Fruit fly (Drosophila melanogaster) whole organism, prepupa: ENCODE measurements around the gene Tsp74F.

ENCODE experiments used
- CG10631 ChIP-seq: fragments of 200-800 bp; sonication (Bioruptor generic); optimal IDR thresholded peaks from 2 replicates; lab custom pipeline; 2016; ENCODE audit warnings: missing biosample characterization, missing genetic modification characterization
- CG10669 ChIP-seq: fragments of 200-800 bp; sonication (Bioruptor generic); optimal IDR thresholded peaks from 3 replicates; lab custom pipeline; 2018; ENCODE audit warnings: missing biosample characterization, mild to moderate bottlenecking, missing genetic modification characterization, moderate library complexity
- CG11902 ChIP-seq: fragments of 200-800 bp; sonication (Bioruptor generic); optimal IDR thresholded peaks from 3 replicates; lab custom pipeline; 2016; ENCODE audit warnings: missing biosample characterization, missing genetic modification characterization
- CG15336 ChIP-seq: fragments of 200-800 bp; sonication (Bioruptor generic); IDR thresholded peaks from 2 replicates; pipeline ENCODE4 v1.3.6; 2022; ENCODE audit warnings: missing biosample characterization, missing genetic modification characterization
- CG1621 ChIP-seq: fragments of 200-800 bp; sonication (Bioruptor generic); optimal IDR thresholded peaks from 3 replicates; lab custom pipeline; 2018; ENCODE audit warnings: missing biosample characterization, mild to moderate bottlenecking, missing genetic modification characterization
- CG16779 ChIP-seq: fragments of 200-800 bp; sonication (Bioruptor generic); optimal IDR thresholded peaks from 3 replicates; lab custom pipeline; 2017; ENCODE audit warnings: missing biosample characterization, mild to moderate bottlenecking, missing genetic modification characterization
- CG32006 ChIP-seq: fragments of 200-800 bp; sonication (Bioruptor generic); optimal IDR thresholded peaks from 3 replicates; lab custom pipeline; 2017; ENCODE audit warnings: missing biosample characterization, mild to moderate bottlenecking, missing genetic modification characterization
- CG34406 ChIP-seq: fragments of 200-800 bp; sonication (Bioruptor generic); optimal IDR thresholded peaks from 3 replicates; lab custom pipeline; 2016; ENCODE audit warnings: missing biosample characterization, missing genetic modification characterization
- CG3919 ChIP-seq: fragments of 200-800 bp; sonication (Bioruptor generic); optimal IDR thresholded peaks from 3 replicates; lab custom pipeline; 2016; ENCODE audit warnings: missing biosample characterization, missing genetic modification characterization
- CG6163 ChIP-seq: fragments of 200-800 bp; sonication (Bioruptor generic); IDR thresholded peaks from 3 replicates; pipeline ENCODE4 v1.3.6; 2022; ENCODE audit warnings: missing biosample characterization, missing genetic modification characterization
- CG6792 ChIP-seq: fragments of 200-800 bp; sonication (Bioruptor generic); optimal IDR thresholded peaks from 3 replicates; lab custom pipeline; 2016; ENCODE audit warnings: missing biosample characterization, missing genetic modification characterization
- CG6854 ChIP-seq: fragments of 200-800 bp; sonication (Bioruptor generic); optimal IDR thresholded peaks from 2 replicates; lab custom pipeline; 2017; ENCODE audit warnings: missing biosample characterization, mild to moderate bottlenecking, missing genetic modification characterization
- CG7368 ChIP-seq: fragments of 200-800 bp; sonication (Bioruptor generic); optimal IDR thresholded peaks from 3 replicates; lab custom pipeline; 2016; ENCODE audit warnings: missing biosample characterization, missing genetic modification characterization
- CG8119 ChIP-seq: fragments of 200-800 bp; sonication (Bioruptor generic); IDR thresholded peaks from 3 replicates; pipeline ENCODE4 v1.3.6; 2022; ENCODE audit warnings: missing biosample characterization, missing genetic modification characterization
- CG8319 ChIP-seq: fragments of 200-800 bp; sonication (Bioruptor generic); optimal IDR thresholded peaks from 3 replicates; lab custom pipeline; 2016; ENCODE audit warnings: missing biosample characterization, missing genetic modification characterization
- CG9139 ChIP-seq: fragments of 200-800 bp; sonication (Bioruptor generic); optimal IDR thresholded peaks from 3 replicates; lab custom pipeline; 2017; ENCODE audit warnings: missing biosample characterization, mild to moderate bottlenecking, missing genetic modification characterization
- Eip75B ChIP-seq: fragments of 200-800 bp; sonication (Bioruptor generic); optimal IDR thresholded peaks from 3 replicates; lab custom pipeline; 2016; ENCODE audit warnings: missing biosample characterization, missing genetic modification characterization
- Eip78C ChIP-seq: fragments of 200-800 bp; sonication (Bioruptor generic); peaks from one replicate; lab custom pipeline; 2016; ENCODE audit warnings: missing biosample characterization, missing genetic modification characterization
- Eip93F ChIP-seq: fragments of 200-800 bp; sonication (Bioruptor generic); optimal IDR thresholded peaks from 2 replicates; lab custom pipeline; 2016; ENCODE audit warnings: missing biosample characterization, mild to moderate bottlenecking, missing genetic modification characterization
- Hr38 ChIP-seq: sonication (Bioruptor generic); optimal IDR thresholded peaks from 2 replicates; lab custom pipeline; 2016; ENCODE audit warnings: missing biosample characterization, missing genetic modification characterization
- Hr4 ChIP-seq: fragments of 200-800 bp; sonication (Bioruptor generic); optimal IDR thresholded peaks from 3 replicates; lab custom pipeline; 2016; ENCODE audit warnings: missing biosample characterization, missing genetic modification characterization
- Met ChIP-seq: fragments of 200-800 bp; sonication (Bioruptor generic); optimal IDR thresholded peaks from 3 replicates; lab custom pipeline; 2016; ENCODE audit warnings: missing biosample characterization, missing genetic modification characterization
- Sox102F ChIP-seq: fragments of 200-800 bp; sonication (Bioruptor generic); optimal IDR thresholded peaks from 2 replicates; lab custom pipeline; 2016; ENCODE audit warnings: missing biosample characterization, mild to moderate bottlenecking, missing genetic modification characterization
- Sox14 ChIP-seq: fragments of 200-800 bp; sonication (Bioruptor generic); optimal IDR thresholded peaks from 3 replicates; lab custom pipeline; 2016; ENCODE audit warnings: missing biosample characterization, missing genetic modification characterization
- achi ChIP-seq: fragments of 200-800 bp; sonication (Bioruptor generic); optimal IDR thresholded peaks from 3 replicates; lab custom pipeline; 2016; ENCODE audit warnings: missing biosample characterization, missing genetic modification characterization
- dac ChIP-seq: fragments of 200-800 bp; sonication (Bioruptor generic); optimal IDR thresholded peaks from 2 replicates; lab custom pipeline; 2017; ENCODE audit warnings: missing biosample characterization, mild to moderate bottlenecking, missing genetic modification characterization
- dsx ChIP-seq: fragments of 200-800 bp; optimal IDR thresholded peaks from 3 replicates; lab custom pipeline; 2019; ENCODE audit warnings: missing biosample characterization, mild to moderate bottlenecking, missing genetic modification characterization, moderate library complexity; ENCODE audit not compliant: poor library complexity, severe bottlenecking
- eg ChIP-seq: fragments of 200-800 bp; sonication (Bioruptor generic); IDR thresholded peaks from 3 replicates; pipeline ENCODE4 v1.3.6; 2022; ENCODE audit warnings: missing biosample characterization, missing genetic modification characterization
- fkh ChIP-seq: fragments of 200-800 bp; sonication (Bioruptor generic); optimal IDR thresholded peaks from 3 replicates; lab custom pipeline; 2017; ENCODE audit warnings: missing biosample characterization, mild to moderate bottlenecking, missing genetic modification characterization, moderate library complexity
- net ChIP-seq: fragments of 200-800 bp; sonication (Bioruptor generic); optimal IDR thresholded peaks from 3 replicates; lab custom pipeline; 2016; ENCODE audit warnings: missing biosample characterization, missing genetic modification characterization
- salr ChIP-seq, 2 experiments: fragments of 200-800 bp; sonication (Bioruptor generic); optimal IDR thresholded peaks; 3 replicates each; lab custom pipeline; 2016 to 2018; ENCODE audit warnings: missing biosample characterization in 2 of 2, missing genetic modification characterization in 2 of 2, mild to moderate bottlenecking in 1 of 2
- ss ChIP-seq, 2 experiments: fragments of 200-800 bp; sonication (Bioruptor generic); optimal IDR thresholded peaks; 2 replicates in 1 of 2; 3 replicates in 1 of 2; lab custom pipeline; 2017 to 2018; ENCODE audit warnings: mild to moderate bottlenecking in 2 of 2, missing biosample characterization in 2 of 2, missing genetic modification characterization in 2 of 2, moderate library complexity in 1 of 2
- vri ChIP-seq: fragments of 200-800 bp; sonication (Bioruptor generic); optimal IDR thresholded peaks from 3 replicates; lab custom pipeline; 2016; ENCODE audit warnings: missing biosample characterization, mild to moderate bottlenecking, missing genetic modification characterization

Tsp74F gene

DNA sequence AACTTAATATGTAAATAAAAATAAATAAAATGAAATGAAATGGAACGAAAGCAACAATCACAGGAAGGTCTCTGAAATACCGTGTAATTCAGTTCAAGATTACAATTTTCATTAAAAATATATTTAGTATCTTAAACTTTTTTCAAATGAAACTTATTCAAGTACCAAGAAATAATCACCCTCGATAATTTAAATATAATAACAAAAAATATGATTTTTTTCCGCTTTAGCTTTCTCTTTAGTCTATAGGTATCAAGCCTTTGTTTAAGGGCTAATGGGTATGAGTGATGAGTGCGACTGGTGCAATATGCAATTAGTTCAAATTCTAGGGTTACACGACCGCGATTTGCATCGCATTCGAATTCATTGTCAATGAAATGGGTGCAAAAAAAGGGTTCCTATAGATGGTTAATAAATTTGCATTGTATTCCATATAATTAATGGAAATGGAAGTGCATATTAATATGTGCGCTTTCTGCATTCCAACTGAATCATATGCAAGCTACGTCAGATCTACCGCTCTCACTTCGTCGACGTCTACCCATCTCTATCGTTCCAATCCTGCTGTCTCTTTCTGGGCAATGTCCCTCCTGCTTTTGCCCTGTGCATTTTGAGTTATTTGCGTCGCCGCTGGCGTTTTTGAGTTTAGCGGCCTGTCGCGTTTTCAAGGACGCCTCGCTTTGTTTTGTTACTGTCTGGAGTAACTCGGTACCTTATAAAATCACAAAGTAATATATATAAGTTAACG lies 22.2 kb upstream of the Tsp74F start (continued):
- TF ChIP-seq Met (GFP tag; lab: Kevin White, UChicago), result peak; percentile 1
- no peak for TF ChIP-seq CG34406 (GFP tag; lab: Kevin White, UChicago)
- no peak for TF ChIP-seq Sox102F
- TF ChIP-seq achi (GFP tag; lab: Kevin White, UChicago), result no peak
- no peak for TF ChIP-seq CG3919 (GFP tag; lab: Kevin White, UChicago)
- no peak for TF ChIP-seq CG8119
- no peak for TF ChIP-seq Eip75B
- TF ChIP-seq CG10669 (GFP tag; lab: Kevin White, UChicago), result no peak
- peak; percentile 1 for TF ChIP-seq Hr4 (GFP tag; lab: Kevin White, UChicago)
- TF ChIP-seq CG1621 (tag; lab: Kevin White, UChicago), result no peak
- TF ChIP-seq fkh (GFP tag; lab: Kevin White, UChicago), result no peak
- TF ChIP-seq vri (GFP tag; lab: Kevin White, UChicago), result peak; percentile 8
- no peak for TF ChIP-seq dsx (GFP tag; lab: Kevin White, UChicago)
- TF ChIP-seq CG8319 (GFP tag; lab: Kevin White, UChicago), result no peak
- no peak for TF ChIP-seq CG6792 (GFP tag; lab: Kevin White, UChicago)
- no peak for TF ChIP-seq CG7368
- TF ChIP-seq CG16779 (tag; lab: Kevin White, UChicago), result no peak

DNA sequence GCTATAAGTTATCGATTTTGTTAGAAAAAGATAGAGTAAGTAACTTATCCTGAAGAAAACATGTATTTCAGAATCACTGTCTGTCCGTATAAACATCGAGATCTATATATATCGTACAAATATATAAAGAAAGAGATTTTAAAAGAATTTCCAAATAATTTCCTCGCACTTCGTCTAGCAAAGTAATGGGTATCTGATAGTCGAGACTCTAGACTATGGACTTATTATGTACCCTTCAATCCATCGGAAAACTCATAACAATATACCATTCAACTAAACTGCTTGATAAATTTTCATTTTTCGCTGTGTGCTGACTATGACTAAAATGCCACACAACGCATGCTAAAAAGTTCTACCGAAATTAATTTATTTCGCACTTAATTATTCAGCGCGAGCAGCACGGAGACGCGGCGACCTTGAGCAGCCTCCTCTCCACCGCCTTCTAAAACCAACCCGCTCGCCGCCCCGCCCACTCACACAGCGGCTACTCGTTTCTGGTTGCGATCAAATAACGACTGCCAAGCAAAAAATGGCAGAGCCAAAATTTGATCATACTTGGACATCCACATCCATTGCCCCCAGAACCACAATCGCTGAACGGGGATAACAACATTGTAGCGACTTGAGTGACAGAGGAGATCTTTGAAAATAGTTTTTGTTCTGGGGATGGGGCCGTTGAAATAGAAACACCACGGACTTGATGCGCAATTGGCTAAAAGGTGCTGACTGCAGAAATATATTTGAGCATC lies 20.3 kb upstream of the Tsp74F start:
- TF ChIP-seq dsx (GFP tag; lab: Kevin White, UChicago) (peak; percentile 18), CG8119 (no peak), CG6792 (GFP tag; lab: Kevin White, UChicago) (no peak)

- TF ChIP-seq dac (no peak), CG6163 (GFP tag; lab: Robert Waterston, UW) (no peak), CG3919 (GFP tag; lab: Kevin White, UChicago) (no peak), Sox102F (no peak), CG8119 (peak; percentile 43; the same call in 2 of the 3 replicates), Hr38 (GFP tag; lab: Kevin White, UChicago) (no peak), CG16779 (tag; lab: Kevin White, UChicago) (no peak), CG9139 (GFP tag; lab: Kevin White, UChicago) (peak; percentile 12), CG10631 (no peak), eg (GFP tag; lab: Robert Waterston, UW) (no peak), ss (GFP tag; optimal IDR thresholded peaks at IDR 0.05; lab: Kevin White, UChicago) (peak; percentile 4 to 14), salr (GFP tag; optimal IDR thresholded peaks at IDR 0.05; lab: Kevin White, UChicago) (no peak), Sox14 (GFP tag; lab: Kevin White, UChicago) (no peak), CG15336 (GFP tag; lab: Robert Waterston, UW) (peak; percentile 29; the same call in 1 of the 2 replicates), Eip93F (GFP tag; lab: Kevin White, UChicago) (no peak), CG32006 (GFP tag; lab: Kevin White, UChicago) (no peak), vri (GFP tag; lab: Kevin White, UChicago) (peak; percentile 25), net (GFP tag; lab: Kevin White, UChicago) (no peak), CG11902 (GFP tag; lab: Kevin White, UChicago) (no peak), Eip75B (no peak), Eip78C (GFP tag; lab: Kevin White, UChicago) (peak; percentile 37), CG6854 (GFP tag; lab: Kevin White, UChicago) (peak; percentile 3)
- TF ChIP-seq, all 60 proteins: peak for 7
Measured at dm6 chr3L:17913966-17914540, 18.4 kb upstream of the Tsp74F start.
